Fruit fly (Drosophila melanogaster) whole organism, prepupa: ENCODE results near the gene Pcd.

ENCODE experiments used
- Blimp-1 ChIP-seq: fragments of 200-800 bp; sonication (Bioruptor generic); optimal IDR thresholded peaks from 3 replicates; lab custom pipeline; 2017; ENCODE audit warnings: missing biosample characterization, missing genetic modification characterization, mild to moderate bottlenecking, moderate library complexity, missing genetic modification reagents
- CG10631 ChIP-seq: fragments of 200-800 bp; sonication (Bioruptor generic); optimal IDR thresholded peaks from 2 replicates; lab custom pipeline; 2016; ENCODE audit warnings: missing biosample characterization, missing genetic modification characterization
- CG10669 ChIP-seq: fragments of 200-800 bp; sonication (Bioruptor generic); optimal IDR thresholded peaks from 3 replicates; lab custom pipeline; 2018; ENCODE audit warnings: missing biosample characterization, mild to moderate bottlenecking, missing genetic modification characterization, moderate library complexity
- CG11294 ChIP-seq: fragments of 200-800 bp; sonication (Bioruptor generic); IDR thresholded peaks from 2 replicates; pipeline ENCODE4 v1.3.6; 2022; ENCODE audit warnings: missing biosample characterization, missing genetic modification characterization
- CG11762 ChIP-seq: fragments of 200-800 bp; sonication (Bioruptor generic); optimal IDR thresholded peaks from 3 replicates; lab custom pipeline; 2016; ENCODE audit warnings: missing biosample characterization, missing genetic modification characterization; ENCODE audit not compliant: insufficient read depth
- CG11902 ChIP-seq: fragments of 200-800 bp; sonication (Bioruptor generic); optimal IDR thresholded peaks from 3 replicates; lab custom pipeline; 2016; ENCODE audit warnings: missing biosample characterization, missing genetic modification characterization
- CG3032 ChIP-seq: fragments of 200-800 bp; optimal IDR thresholded peaks from 2 replicates; lab custom pipeline; 2019; ENCODE audit warnings: missing biosample characterization, mild to moderate bottlenecking, missing genetic modification characterization, moderate library complexity
- CG31627 ChIP-seq: fragments of 200-800 bp; sonication (Bioruptor generic); optimal IDR thresholded peaks from 3 replicates; lab custom pipeline; 2016; ENCODE audit warnings: missing biosample characterization, missing genetic modification characterization
- CG32006 ChIP-seq: fragments of 200-800 bp; sonication (Bioruptor generic); optimal IDR thresholded peaks from 3 replicates; lab custom pipeline; 2017; ENCODE audit warnings: missing biosample characterization, mild to moderate bottlenecking, missing genetic modification characterization
- CG34406 ChIP-seq: fragments of 200-800 bp; sonication (Bioruptor generic); optimal IDR thresholded peaks from 3 replicates; lab custom pipeline; 2016; ENCODE audit warnings: missing biosample characterization, missing genetic modification characterization
- CG3919 ChIP-seq: fragments of 200-800 bp; sonication (Bioruptor generic); optimal IDR thresholded peaks from 3 replicates; lab custom pipeline; 2016; ENCODE audit warnings: missing biosample characterization, missing genetic modification characterization
- CG6163 ChIP-seq: fragments of 200-800 bp; sonication (Bioruptor generic); IDR thresholded peaks from 3 replicates; pipeline ENCODE4 v1.3.6; 2022; ENCODE audit warnings: missing biosample characterization, missing genetic modification characterization
- CG6276 ChIP-seq: fragments of 200-800 bp; sonication (Bioruptor generic); optimal IDR thresholded peaks from 2 replicates; lab custom pipeline; 2017; ENCODE audit warnings: missing biosample characterization, mild to moderate bottlenecking, missing genetic modification characterization
- CG6792 ChIP-seq: fragments of 200-800 bp; sonication (Bioruptor generic); optimal IDR thresholded peaks from 3 replicates; lab custom pipeline; 2016; ENCODE audit warnings: missing biosample characterization, missing genetic modification characterization
- CG6808 ChIP-seq: fragments of 200-800 bp; sonication (Bioruptor generic); optimal IDR thresholded peaks from 3 replicates; lab custom pipeline; 2017; ENCODE audit warnings: missing biosample characterization, missing genetic modification characterization, mild to moderate bottlenecking, moderate library complexity, missing genetic modification reagents
- CG6854 ChIP-seq: fragments of 200-800 bp; sonication (Bioruptor generic); optimal IDR thresholded peaks from 2 replicates; lab custom pipeline; 2017; ENCODE audit warnings: missing biosample characterization, mild to moderate bottlenecking, missing genetic modification characterization
- CG7368 ChIP-seq: fragments of 200-800 bp; sonication (Bioruptor generic); optimal IDR thresholded peaks from 3 replicates; lab custom pipeline; 2016; ENCODE audit warnings: missing biosample characterization, missing genetic modification characterization
- CG8119 ChIP-seq: fragments of 200-800 bp; sonication (Bioruptor generic); IDR thresholded peaks from 3 replicates; pipeline ENCODE4 v1.3.6; 2022; ENCODE audit warnings: missing biosample characterization, missing genetic modification characterization
- CG8632 ChIP-seq: fragments of 200-800 bp; sonication (Bioruptor generic); optimal IDR thresholded peaks from 3 replicates; lab custom pipeline; 2016; ENCODE audit warnings: missing biosample characterization, missing genetic modification characterization
- CG9139 ChIP-seq: fragments of 200-800 bp; sonication (Bioruptor generic); optimal IDR thresholded peaks from 3 replicates; lab custom pipeline; 2017; ENCODE audit warnings: missing biosample characterization, mild to moderate bottlenecking, missing genetic modification characterization
- Eip75B ChIP-seq: fragments of 200-800 bp; sonication (Bioruptor generic); optimal IDR thresholded peaks from 3 replicates; lab custom pipeline; 2016; ENCODE audit warnings: missing biosample characterization, missing genetic modification characterization
- Eip78C ChIP-seq: fragments of 200-800 bp; sonication (Bioruptor generic); peaks from one replicate; lab custom pipeline; 2016; ENCODE audit warnings: missing biosample characterization, missing genetic modification characterization
- Eip93F ChIP-seq: fragments of 200-800 bp; sonication (Bioruptor generic); optimal IDR thresholded peaks from 2 replicates; lab custom pipeline; 2016; ENCODE audit warnings: missing biosample characterization, mild to moderate bottlenecking, missing genetic modification characterization
- Ets21C ChIP-seq: fragments of 200-800 bp; sonication (Bioruptor generic); optimal IDR thresholded peaks from 3 replicates; lab custom pipeline; 2016; ENCODE audit warnings: missing biosample characterization, missing genetic modification characterization
- Ets96B ChIP-seq: fragments of 200-800 bp; optimal IDR thresholded peaks from 2 replicates; lab custom pipeline; 2019; ENCODE audit warnings: missing biosample characterization, mild to moderate bottlenecking, missing genetic modification characterization, moderate library complexity
- Gug ChIP-seq: fragments of 200-800 bp; sonication (Bioruptor generic); IDR thresholded peaks from 2 replicates; pipeline ENCODE4 v1.3.6; 2022; ENCODE audit warnings: missing biosample characterization, missing genetic modification characterization
- Hr38 ChIP-seq: sonication (Bioruptor generic); optimal IDR thresholded peaks from 2 replicates; lab custom pipeline; 2016; ENCODE audit warnings: missing biosample characterization, missing genetic modification characterization
- Hr39 ChIP-seq: fragments of 200-800 bp; sonication (Bioruptor generic); optimal IDR thresholded peaks from 2 replicates; lab custom pipeline; 2016; ENCODE audit warnings: missing biosample characterization, missing genetic modification characterization
- Lpt ChIP-seq: fragments of 200-800 bp; sonication (Bioruptor generic); optimal IDR thresholded peaks from 3 replicates; lab custom pipeline; 2016; ENCODE audit warnings: missing biosample characterization, missing genetic modification characterization
- OdsH ChIP-seq: fragments of 200-800 bp; sonication (Bioruptor generic); optimal IDR thresholded peaks from 3 replicates; lab custom pipeline; 2016; ENCODE audit warnings: missing biosample characterization, missing genetic modification characterization
- Sox102F ChIP-seq: fragments of 200-800 bp; sonication (Bioruptor generic); optimal IDR thresholded peaks from 2 replicates; lab custom pipeline; 2016; ENCODE audit warnings: missing biosample characterization, mild to moderate bottlenecking, missing genetic modification characterization
- Sox15 ChIP-seq: fragments of 200-800 bp; sonication (Bioruptor generic); optimal IDR thresholded peaks from 3 replicates; lab custom pipeline; 2016; ENCODE audit warnings: missing biosample characterization, missing genetic modification characterization
- achi ChIP-seq: fragments of 200-800 bp; sonication (Bioruptor generic); optimal IDR thresholded peaks from 3 replicates; lab custom pipeline; 2016; ENCODE audit warnings: missing biosample characterization, missing genetic modification characterization
- acj6 ChIP-seq: fragments of 200-800 bp; sonication (Bioruptor generic); optimal IDR thresholded peaks from 3 replicates; lab custom pipeline; 2016; ENCODE audit warnings: missing biosample characterization, missing genetic modification characterization
- dac ChIP-seq: fragments of 200-800 bp; sonication (Bioruptor generic); optimal IDR thresholded peaks from 2 replicates; lab custom pipeline; 2017; ENCODE audit warnings: missing biosample characterization, mild to moderate bottlenecking, missing genetic modification characterization
- eg ChIP-seq: fragments of 200-800 bp; sonication (Bioruptor generic); IDR thresholded peaks from 3 replicates; pipeline ENCODE4 v1.3.6; 2022; ENCODE audit warnings: missing biosample characterization, missing genetic modification characterization
- esn ChIP-seq: fragments of 200-800 bp; sonication (Bioruptor generic); optimal IDR thresholded peaks from 2 replicates; lab custom pipeline; 2016; ENCODE audit warnings: missing biosample characterization, mild to moderate bottlenecking, missing genetic modification characterization, moderate library complexity
- fd59A ChIP-seq: fragments of 200-800 bp; sonication (Bioruptor generic); optimal IDR thresholded peaks from 2 replicates; lab custom pipeline; 2017; ENCODE audit warnings: missing biosample characterization, mild to moderate bottlenecking, missing genetic modification characterization, missing genetic modification reagents
- fd85E ChIP-seq: fragments of 200-800 bp; sonication (Bioruptor generic); optimal IDR thresholded peaks from 3 replicates; lab custom pipeline; 2016; ENCODE audit warnings: missing biosample characterization, missing genetic modification characterization
- lz ChIP-seq: fragments of 200-800 bp; sonication (Bioruptor generic); optimal IDR thresholded peaks from 3 replicates; lab custom pipeline; 2016; ENCODE audit warnings: missing biosample characterization, missing genetic modification characterization
- net ChIP-seq: fragments of 200-800 bp; sonication (Bioruptor generic); optimal IDR thresholded peaks from 3 replicates; lab custom pipeline; 2016; ENCODE audit warnings: missing biosample characterization, missing genetic modification characterization
- pdm3 ChIP-seq: fragments of 200-800 bp; sonication (Bioruptor generic); optimal IDR thresholded peaks from 3 replicates; lab custom pipeline; 2016; ENCODE audit warnings: missing biosample characterization, missing genetic modification characterization
- spab ChIP-seq: fragments of 200-800 bp; sonication (Bioruptor generic); optimal IDR thresholded peaks from 2 replicates; lab custom pipeline; 2017; ENCODE audit warnings: missing biosample characterization, mild to moderate bottlenecking, missing genetic modification characterization, missing genetic modification reagents
- svp ChIP-seq: fragments of 200-800 bp; sonication (Bioruptor generic); peaks from one replicate; lab custom pipeline; 2016; ENCODE audit warnings: missing biosample characterization, missing genetic modification characterization
- vri ChIP-seq: fragments of 200-800 bp; sonication (Bioruptor generic); optimal IDR thresholded peaks from 3 replicates; lab custom pipeline; 2016; ENCODE audit warnings: missing biosample characterization, mild to moderate bottlenecking, missing genetic modification characterization

Gene Pcd

DNA sequence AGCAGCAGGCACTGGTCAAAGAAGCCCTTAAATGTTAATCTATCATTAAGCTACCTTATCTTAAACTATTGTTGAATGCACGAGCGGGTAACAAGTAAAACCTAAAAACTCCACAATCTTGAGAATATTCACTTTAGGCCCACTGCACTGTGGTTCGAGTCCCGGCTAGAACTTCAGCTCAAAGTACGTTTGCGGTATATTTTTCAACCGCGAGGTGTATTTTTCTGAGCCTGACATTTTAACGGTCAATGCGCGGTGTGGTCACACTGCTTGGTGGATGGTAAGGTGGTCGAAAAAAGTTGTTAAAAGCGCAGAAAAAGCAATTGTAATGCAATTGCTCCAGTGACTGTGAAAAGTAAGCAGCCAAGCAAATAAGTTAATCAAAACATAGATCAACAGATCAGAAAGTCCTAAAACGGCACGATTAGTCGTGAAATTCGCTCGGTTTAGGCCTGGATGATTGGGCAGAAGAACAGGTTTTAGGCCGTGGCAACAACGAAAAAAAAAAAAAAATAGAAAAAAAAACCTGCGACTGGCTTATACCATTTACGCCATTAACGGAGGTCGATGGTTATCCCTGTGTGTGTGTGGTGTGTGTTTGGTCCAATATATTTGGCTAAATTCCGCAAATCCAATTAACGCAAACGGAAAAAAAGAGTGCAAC, 2.7 kb downstream of the Pcd start, which contains the start of gene Kul (continued):
- no peak for TF ChIP-seq CG8632 (GFP tag; lab: Kevin White, UChicago)
- TF ChIP-seq CG10669 (GFP tag; lab: Kevin White, UChicago), result peak; percentile 48
- TF ChIP-seq CG6854 (GFP tag; lab: Kevin White, UChicago), result peak; percentile 34
- peak; percentile 30 for TF ChIP-seq CG3919 (GFP tag; lab: Kevin White, UChicago)
- TF ChIP-seq CG31627 (GFP tag; lab: Kevin White, UChicago), result peak; percentile 24
- TF ChIP-seq net (GFP tag; lab: Kevin White, UChicago), result peak; percentile 55
- TF ChIP-seq eg, result peak; percentile 69
- no peak for TF ChIP-seq Hr38 (GFP tag; lab: Kevin White, UChicago)
- peak; percentile 63 for TF ChIP-seq CG6808 (GFP tag; lab: Kevin White, UChicago)
- TF ChIP-seq dac (GFP tag; lab: Kevin White, UChicago), result peak; percentile 41
- TF ChIP-seq Eip78C, result no peak
- no peak for TF ChIP-seq CG10631 (GFP tag; lab: Kevin White, UChicago)

DNA sequence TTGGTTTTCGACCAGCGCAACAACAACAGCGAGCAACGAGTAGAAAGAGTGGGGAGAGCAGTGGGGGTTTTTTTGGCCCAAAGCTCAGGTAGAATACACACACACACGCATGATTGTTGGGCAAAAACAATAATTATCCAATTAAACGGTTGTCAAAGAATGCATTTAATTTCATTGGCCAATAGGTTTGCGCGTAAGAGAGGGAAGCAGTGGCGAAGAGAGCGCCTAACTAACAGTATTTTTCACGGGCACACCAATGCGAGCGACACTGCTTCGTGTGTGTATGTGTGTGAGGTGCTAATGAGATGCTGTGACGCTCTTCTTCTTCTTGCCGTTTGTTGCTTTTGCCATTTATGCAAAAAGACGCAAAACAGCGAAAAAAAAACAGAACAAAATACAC, 3.3 kb downstream of the Pcd start:
- TF ChIP-seq dac (GFP tag; lab: Kevin White, UChicago) (no peak), CG6163 (GFP tag; lab: Robert Waterston, UW) (peak; percentile 24; the same call in 2 of the 3 replicates)
- TF ChIP-seq, all 60 proteins: peak for 1

DNA sequence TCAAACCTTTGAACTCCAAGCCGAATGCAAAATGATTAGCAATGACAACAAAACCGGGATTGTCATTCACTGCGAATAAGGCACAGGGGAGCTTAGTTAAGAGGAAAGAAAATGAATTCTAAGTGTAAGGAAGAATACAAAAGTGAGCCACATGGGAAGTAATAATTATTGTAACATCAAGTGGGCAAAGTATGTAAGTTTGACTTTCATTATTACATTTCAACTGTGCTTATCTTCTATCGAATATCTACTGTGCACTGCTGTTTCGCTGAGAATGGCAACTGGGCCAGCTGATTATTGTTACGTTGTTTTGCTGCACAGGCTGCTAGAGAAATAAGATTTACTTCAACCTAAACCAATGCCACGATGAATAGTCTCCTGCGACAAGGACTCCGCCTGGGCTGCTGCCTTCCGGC, 13.7 kb downstream of the Pcd start, which contains the start of the genes CG7601 and CIA30:
Gene CG7601, minus strand, starts transcription at position 68 of the 416 bp plus-strand sequence.
Gene CIA30, plus strand, starts transcription at position 288 of the 416 bp plus-strand sequence.
- TF ChIP-seq dac (GFP tag; lab: Kevin White, UChicago) (peak; percentile 98), Eip93F (GFP tag; lab: Kevin White, UChicago) (peak; percentile 95), svp (GFP tag; lab: Kevin White, UChicago) (peak; percentile 100), fd85E (GFP tag; lab: Kevin White, UChicago) (peak; percentile 96), lz (GFP tag; lab: Kevin White, UChicago) (peak; percentile 99), vri (GFP tag; lab: Kevin White, UChicago) (peak; percentile 98), CG11294 (GFP tag; lab: Robert Waterston, UW) (peak; percentile 100), pdm3 (GFP tag; lab: Kevin White, UChicago) (peak; percentile 99), fd59A (GFP tag; lab: Kevin White, UChicago) (peak; percentile 98), CG8632 (GFP tag; lab: Kevin White, UChicago) (peak; percentile 97), Lpt (GFP tag; lab: Kevin White, UChicago) (peak; percentile 98), CG11902 (peak; percentile 100), OdsH (GFP tag; lab: Kevin White, UChicago) (peak; percentile 99), CG11762 (GFP tag; lab: Kevin White, UChicago) (peak; percentile 99), eg (peak; percentile 100), CG34406 (peak; percentile 98), Hr39 (peak; percentile 99), Blimp-1 (GFP tag; lab: Kevin White, UChicago) (peak; percentile 96), CG9139 (GFP tag; lab: Kevin White, UChicago) (peak; percentile 98), CG32006 (peak; percentile 98), CG7368 (GFP tag; lab: Kevin White, UChicago) (peak; percentile 99), CG3032 (tag; lab: Kevin White, UChicago) (peak; percentile 99), acj6 (GFP tag; lab: Kevin White, UChicago) (peak; percentile 99), Ets21C (GFP tag; lab: Kevin White, UChicago) (peak; percentile 99), CG6792 (GFP tag; lab: Kevin White, UChicago) (peak; percentile 99), CG6808 (GFP tag; lab: Kevin White, UChicago) (peak; percentile 98), achi (GFP tag; lab: Kevin White, UChicago) (peak; percentile 98), spab (GFP tag; lab: Kevin White, UChicago) (peak; percentile 99), Sox102F (peak; percentile 98), esn (peak; percentile 99), Sox15 (GFP tag; lab: Kevin White, UChicago) (peak; percentile 99), CG6276 (GFP tag; lab: Kevin White, UChicago) (peak; percentile 98), Eip75B (GFP tag; lab: Kevin White, UChicago) (peak; percentile 99), CG8119 (GFP tag; lab: Robert Waterston, UW) (peak; percentile 100), Gug (GFP tag; lab: Robert Waterston, UW) (peak; percentile 100), CG31627 (GFP tag; lab: Kevin White, UChicago) (peak; percentile 99), CG3919 (GFP tag; lab: Kevin White, UChicago) (peak; percentile 99), Ets96B (peak; percentile 98), CG6163 (GFP tag; lab: Robert Waterston, UW) (peak; percentile 100)
